In genomic region chrII:9416381-9417276, ce11 we compare ENCODE assay signal across 8 worm cellular contexts.
TF ChIP-seq lines count a peak whose summit lies in the region.

Gene gss-1, minus strand, starts transcription at chrII:9416431.
Gene chch-3, plus strand, starts transcription at chrII:9417013.

TF ChIP-seq in whole organism, L1 larva, 84 proteins besides CTCF, POLR2A, EP300 and RAD21 (continues in another document):
- TF ChIP-seq C16A3.4 (tag; optimal IDR thresholded peaks at IDR 0.05; lab: Kevin White, UChicago) (peak; percentile 38), C34B4.2 (tag; optimal IDR thresholded peaks at IDR 0.05; lab: Kevin White, UChicago) (no peak), isw-1 (GFP tag; IDR thresholded peaks at IDR 0.05; lab: Robert Waterston, UW) (peak; percentile 63), nhr-12 (tag; optimal IDR thresholded peaks at IDR 0.05; lab: Kevin White, UChicago) (no peak), nhr-90 (tag; optimal IDR thresholded peaks at IDR 0.05; lab: Kevin White, UChicago; ENCODE audit: poor library complexity) (peak; percentile 28), F16B12.6 (tag; optimal IDR thresholded peaks at IDR 0.05; lab: Kevin White, UChicago) (peak; percentile 58), pqm-1 (tag; optimal IDR thresholded peaks at IDR 0.05; lab: Kevin White, UChicago) (no peak), unc-86 (tag; optimal IDR thresholded peaks at IDR 0.05; lab: Kevin White, UChicago) (peak; percentile 21), ceh-63 (GFP tag; optimal IDR thresholded peaks at IDR 0.05; lab: Kevin White, UChicago) (no peak), Y116A8C.19 (tag; optimal IDR thresholded peaks at IDR 0.05; lab: Kevin White, UChicago; ENCODE audit: borderline replicate concordance) (no peak), nhr-20 (tag; optimal IDR thresholded peaks at IDR 0.05; lab: Kevin White, UChicago) (peak; percentile 80)

TF ChIP-seq in whole organism, L2 larva, 48 proteins besides CTCF, POLR2A, EP300 and RAD21 (continues in another document):
- TF ChIP-seq nhr-21 (tag; optimal IDR thresholded peaks at IDR 0.05; lab: Kevin White, UChicago) (peak; percentile 13), mab-5 (tag; optimal IDR thresholded peaks at IDR 0.05; lab: Kevin White, UChicago) (peak; percentile 25), unc-55 (GFP tag; optimal IDR thresholded peaks at IDR 0.05; lab: Kevin White, UChicago) (peak; percentile 75), lin-13 (GFP tag; optimal IDR thresholded peaks at IDR 0.05; lab: Kevin White, UChicago) (peak; percentile 43), ztf-1 (GFP tag; conservative IDR thresholded peaks at IDR 0.05; lab: Robert Waterston, UW) (no peak), sma-9 (GFP tag; optimal IDR thresholded peaks at IDR 0.05; lab: Kevin White, UChicago) (peak; percentile 65), sma-9 (tag; optimal IDR thresholded peaks at IDR 0.05; lab: Kevin White, UChicago) (no peak), snpc-4 (tag; optimal IDR thresholded peaks at IDR 0.05; lab: Kevin White, UChicago) (peak; percentile 14), F13H6.1 (tag; optimal IDR thresholded peaks at IDR 0.05; lab: Kevin White, UChicago) (peak; percentile 24), sma-3 (GFP tag; optimal IDR thresholded peaks at IDR 0.05; lab: Kevin White, UChicago) (peak; percentile 14), gmeb-1 (tag; optimal IDR thresholded peaks at IDR 0.05; lab: Kevin White, UChicago) (peak; percentile 69)

TF ChIP-seq in whole organism, L3 larva, 47 proteins besides CTCF, POLR2A, EP300 and RAD21:
- no peak for TF ChIP-seq elt-3 (tag; optimal IDR thresholded peaks at IDR 0.05; lab: Kevin White, UChicago)
- peak; percentile 54 for TF ChIP-seq elt-2 (tag; optimal IDR thresholded peaks at IDR 0.05; lab: Kevin White, UChicago)
- TF ChIP-seq lin-39 (tag; optimal IDR thresholded peaks at IDR 0.05; lab: Kevin White, UChicago) = peak; percentile 55
- peak; percentile 55 for TF ChIP-seq lin-15B (tag; optimal IDR thresholded peaks at IDR 0.05; lab: Kevin White, UChicago)
- peak; percentile 32 for TF ChIP-seq nhr-23 (tag; optimal IDR thresholded peaks at IDR 0.05; lab: Kevin White, UChicago)
- peak; percentile 0 for TF ChIP-seq pqm-1 (tag; optimal IDR thresholded peaks at IDR 0.05; lab: Kevin White, UChicago)
- peak; percentile 75 for TF ChIP-seq pha-4 (tag; optimal IDR thresholded peaks at IDR 0.05; lab: Kevin White, UChicago)
- TF ChIP-seq nhr-43 (tag; optimal IDR thresholded peaks at IDR 0.05; lab: Kevin White, UChicago; ENCODE audit: poor library complexity, severe bottlenecking) = peak; percentile 40
- TF ChIP-seq snpc-4 (tag; optimal IDR thresholded peaks at IDR 0.05; lab: Kevin White, UChicago) = peak; percentile 64
- no peak for TF ChIP-seq ceh-82 (tag; optimal IDR thresholded peaks at IDR 0.05; lab: Kevin White, UChicago)
- TF ChIP-seq nhr-25 (tag; optimal IDR thresholded peaks at IDR 0.05; lab: Kevin White, UChicago) = no peak
- no peak for TF ChIP-seq ztf-4 (tag; optimal IDR thresholded peaks at IDR 0.05; lab: Kevin White, UChicago)
TF ChIP-seq in whole organism, L3 larva: peak in this region for 8.

TF ChIP-seq in whole organism, L4 larva, 104 proteins besides CTCF, POLR2A, EP300 and RAD21 (continues in another document):
- TF ChIP-seq unc-130 (GFP tag; optimal IDR thresholded peaks at IDR 0.05; lab: Kevin White, UChicago) (no peak), hmg-1.1 (GFP tag; IDR thresholded peaks at IDR 0.05; lab: Robert Waterston, UW) (peak; percentile 38; the same call in 1 of the 2 replicates), zip-2 (tag; optimal IDR thresholded peaks at IDR 0.05; lab: Kevin White, UChicago) (no peak), unc-62 (GFP tag; optimal IDR thresholded peaks at IDR 0.05 in 1 of 2; lab: Kevin White, UChicago) (peak in 1 of 2 experiments; percentile 81), unc-62 (tag; optimal IDR thresholded peaks at IDR 0.05; lab: Kevin White, UChicago) (no peak), hlh-11 (tag; optimal IDR thresholded peaks at IDR 0.05; lab: Kevin White, UChicago) (peak; percentile 55), zfp-3 (GFP tag; conservative IDR thresholded peaks at IDR 0.05; lab: Robert Waterston, UW) (no peak), lir-3 (tag; optimal IDR thresholded peaks at IDR 0.05; lab: Kevin White, UChicago) (no peak), dmd-9 (GFP tag; IDR thresholded peaks at IDR 0.05; lab: Robert Waterston, UW) (no peak), D1046.2 (GFP tag; IDR thresholded peaks at IDR 0.05; lab: Robert Waterston, UW) (no peak), egl-27 (tag; optimal IDR thresholded peaks at IDR 0.05; lab: Kevin White, UChicago) (no peak), rbr-2 (tag; optimal IDR thresholded peaks at IDR 0.05; lab: Kevin White, UChicago) (peak; percentile 44)

TF ChIP-seq in whole organism, late embryonic, 69 proteins besides CTCF, POLR2A, EP300 and RAD21 (continues in another document):
- TF ChIP-seq pha-4 (tag; optimal IDR thresholded peaks at IDR 0.05; lab: Kevin White, UChicago) (no peak), pax-1 (tag; optimal IDR thresholded peaks at IDR 0.05; lab: Kevin White, UChicago) (no peak), ttx-3 (tag; optimal IDR thresholded peaks at IDR 0.05; lab: Kevin White, UChicago) (no peak), ceh-31 (tag; optimal IDR thresholded peaks at IDR 0.05; lab: Kevin White, UChicago) (peak; percentile 12), pat-9 (tag; optimal IDR thresholded peaks at IDR 0.05; lab: Kevin White, UChicago) (no peak), elt-2 (tag; optimal IDR thresholded peaks at IDR 0.05; lab: Kevin White, UChicago) (peak; percentile 25), K09A11.1 (tag; optimal IDR thresholded peaks at IDR 0.05; lab: Kevin White, UChicago; ENCODE audit: insufficient read depth) (no peak), unc-55 (GFP tag; optimal IDR thresholded peaks at IDR 0.05; lab: Kevin White, UChicago) (no peak), ceh-24 (tag; optimal IDR thresholded peaks at IDR 0.05; lab: Kevin White, UChicago) (no peak), hlh-8 (tag; optimal IDR thresholded peaks at IDR 0.05; lab: Kevin White, UChicago) (no peak), sdc-2 (tag; optimal IDR thresholded peaks at IDR 0.05; lab: Kevin White, UChicago) (no peak), tbx-2 (tag; optimal IDR thresholded peaks at IDR 0.05; lab: Kevin White, UChicago) (peak; percentile 3), C08G9.2 (tag; optimal IDR thresholded peaks at IDR 0.05; lab: Kevin White, UChicago) (no peak)

TF ChIP-seq in whole organism, midembryonic, 9 proteins besides CTCF, POLR2A, EP300 and RAD21:
- TF ChIP-seq med-1 (GFP tag; optimal IDR thresholded peaks at IDR 0.05; lab: Kevin White, UChicago; ENCODE audit: insufficient read depth) (no peak), klf-2 (GFP tag; conservative IDR thresholded peaks at IDR 0.05; lab: Robert Waterston, UW) (no peak), cog-1 (tag; optimal IDR thresholded peaks at IDR 0.05; lab: Kevin White, UChicago) (peak; percentile 31), ztf-23 (GFP tag; IDR thresholded peaks at IDR 0.05; lab: Robert Waterston, UW) (no peak), ztf-29 (GFP tag; IDR thresholded peaks at IDR 0.05; lab: Robert Waterston, UW) (no peak)

TF ChIP-seq in whole organism, mixed stage, embryonic, 35 proteins besides CTCF, POLR2A, EP300 and RAD21 (continues in another document):
- no peak for TF ChIP-seq elt-1 (tag; optimal IDR thresholded peaks at IDR 0.05; lab: Kevin White, UChicago; ENCODE audit: borderline replicate concordance, insufficient read depth)
- no peak for TF ChIP-seq ceh-39 (tag; optimal IDR thresholded peaks at IDR 0.05; lab: Kevin White, UChicago)
- TF ChIP-seq nhr-2 (tag; optimal IDR thresholded peaks at IDR 0.05; lab: Kevin White, UChicago) = no peak
- no peak for TF ChIP-seq nhr-76 (tag; optimal IDR thresholded peaks at IDR 0.05; lab: Kevin White, UChicago)
- TF ChIP-seq ceh-43 (GFP tag; optimal IDR thresholded peaks at IDR 0.05; lab: Kevin White, UChicago) = no peak
- TF ChIP-seq lin-13 (tag; optimal IDR thresholded peaks at IDR 0.05; lab: Kevin White, UChicago) = peak; percentile 27
- TF ChIP-seq mls-2 (tag; optimal IDR thresholded peaks at IDR 0.05; lab: Kevin White, UChicago) = no peak
- TF ChIP-seq ztf-11 (tag; optimal IDR thresholded peaks at IDR 0.05; lab: Kevin White, UChicago) = no peak
- no peak for TF ChIP-seq bed-3 (GFP tag; optimal IDR thresholded peaks at IDR 0.05; lab: Kevin White, UChicago)
- no peak for TF ChIP-seq unc-62 (GFP tag; optimal IDR thresholded peaks at IDR 0.05; lab: Kevin White, UChicago)
- TF ChIP-seq mep-1 (tag; optimal IDR thresholded peaks at IDR 0.05; lab: Kevin White, UChicago) = peak; percentile 68
- TF ChIP-seq elt-3 (tag; optimal IDR thresholded peaks at IDR 0.05; lab: Kevin White, UChicago) = no peak
- no peak for TF ChIP-seq cnd-1 (tag; optimal IDR thresholded peaks at IDR 0.05; lab: Kevin White, UChicago)
- no peak for TF ChIP-seq lin-32 (GFP tag; optimal IDR thresholded peaks at IDR 0.05; lab: Kevin White, UChicago)
- no peak for TF ChIP-seq unc-39 (tag; optimal IDR thresholded peaks at IDR 0.05; lab: Kevin White, UChicago)
- peak; percentile 38 for TF ChIP-seq lsy-2 (tag; optimal IDR thresholded peaks at IDR 0.05; lab: Kevin White, UChicago)
- TF ChIP-seq drap-1 (GFP tag; optimal IDR thresholded peaks at IDR 0.05; lab: Kevin White, UChicago) = no peak
- TF ChIP-seq sem-2 (GFP tag; optimal IDR thresholded peaks at IDR 0.05; lab: Kevin White, UChicago) = no peak

TF ChIP-seq in whole organism, young adult, 124 proteins besides CTCF, POLR2A, EP300 and RAD21 (continues in another document):
- TF ChIP-seq Y53F4B.3 (GFP tag; IDR thresholded peaks at IDR 0.05; lab: Robert Waterston, UW) (no peak), rec-8 (tag; optimal IDR thresholded peaks at IDR 0.05; lab: Kevin White, UChicago) (no peak), D2030.7 (GFP tag; IDR thresholded peaks at IDR 0.05; lab: Robert Waterston, UW) (0 out of 2 replicates have a peak, but pooled peaks have one; percentile 34), ztf-18 (tag; optimal IDR thresholded peaks at IDR 0.05; lab: Kevin White, UChicago) (peak; percentile 93), efl-1 (GFP tag; optimal IDR thresholded peaks at IDR 0.05; lab: Kevin White, UChicago) (peak; percentile 7), madf-6 (GFP tag; IDR thresholded peaks at IDR 0.05; lab: Robert Waterston, UW) (peak; percentile 51), sea-2 (GFP tag; IDR thresholded peaks at IDR 0.05; lab: Robert Waterston, UW) (no peak), cebp-1 (GFP tag; IDR thresholded peaks at IDR 0.05; lab: Robert Waterston, UW) (no peak), cebp-1 (tag; optimal IDR thresholded peaks at IDR 0.05; lab: Kevin White, UChicago) (peak; percentile 55), somi-1 (GFP tag; optimal IDR thresholded peaks at IDR 0.05; lab: Kevin White, UChicago) (no peak), lin-35 (GFP tag; optimal IDR thresholded peaks at IDR 0.05; lab: Kevin White, UChicago) (peak in 1 of 3 experiments; percentile 36), rcor-1 (GFP tag; IDR thresholded peaks at IDR 0.05; lab: Robert Waterston, UW) (peak; percentile 33; the same call in 1 of the 2 replicates), ZK185.1 (tag; optimal IDR thresholded peaks at IDR 0.05; lab: Kevin White, UChicago; ENCODE audit: poor library complexity, severe bottlenecking) (peak; percentile 25), mcd-1 (GFP tag; IDR thresholded peaks at IDR 0.05; lab: Robert Waterston, UW) (peak; percentile 40; the same call in 1 of the 2 replicates), snpc-4 (GFP tag; optimal IDR thresholded peaks at IDR 0.05; lab: Kevin White, UChicago) (no peak), snpc-4 (tag; optimal IDR thresholded peaks at IDR 0.05; lab: Kevin White, UChicago) (peak in 1 of 4 experiments; percentile 21), attf-3 (GFP tag; conservative IDR thresholded peaks at IDR 0.05; lab: Robert Waterston, UW) (no peak)
